Fruit fly (Drosophila melanogaster) whole organism, prepupa: ENCODE data around the gene png.
A peak's percentile ranks its signal among the peaks of the same experiment; 100 is the strongest.

Experiments
- Blimp-1 ChIP-seq: fragments of 200-800 bp; sonication (Bioruptor generic); optimal IDR thresholded peaks from 3 replicates; lab custom pipeline; 2017; ENCODE audit warnings: missing biosample characterization, missing genetic modification characterization, mild to moderate bottlenecking, moderate library complexity, missing genetic modification reagents
- CG10669 ChIP-seq: fragments of 200-800 bp; sonication (Bioruptor generic); optimal IDR thresholded peaks from 3 replicates; lab custom pipeline; 2018; ENCODE audit warnings: missing biosample characterization, mild to moderate bottlenecking, missing genetic modification characterization, moderate library complexity
- CG11294 ChIP-seq: fragments of 200-800 bp; sonication (Bioruptor generic); IDR thresholded peaks from 2 replicates; pipeline ENCODE4 v1.3.6; 2022; ENCODE audit warnings: missing biosample characterization, missing genetic modification characterization
- CG11762 ChIP-seq: fragments of 200-800 bp; sonication (Bioruptor generic); optimal IDR thresholded peaks from 3 replicates; lab custom pipeline; 2016; ENCODE audit warnings: missing biosample characterization, missing genetic modification characterization; ENCODE audit not compliant: insufficient read depth
- CG15336 ChIP-seq: fragments of 200-800 bp; sonication (Bioruptor generic); IDR thresholded peaks from 2 replicates; pipeline ENCODE4 v1.3.6; 2022; ENCODE audit warnings: missing biosample characterization, missing genetic modification characterization
- CG1621 ChIP-seq: fragments of 200-800 bp; sonication (Bioruptor generic); optimal IDR thresholded peaks from 3 replicates; lab custom pipeline; 2018; ENCODE audit warnings: missing biosample characterization, mild to moderate bottlenecking, missing genetic modification characterization
- CG16779 ChIP-seq: fragments of 200-800 bp; sonication (Bioruptor generic); optimal IDR thresholded peaks from 3 replicates; lab custom pipeline; 2017; ENCODE audit warnings: missing biosample characterization, mild to moderate bottlenecking, missing genetic modification characterization
- CG34406 ChIP-seq: fragments of 200-800 bp; sonication (Bioruptor generic); optimal IDR thresholded peaks from 3 replicates; lab custom pipeline; 2016; ENCODE audit warnings: missing biosample characterization, missing genetic modification characterization
- CG3919 ChIP-seq: fragments of 200-800 bp; sonication (Bioruptor generic); optimal IDR thresholded peaks from 3 replicates; lab custom pipeline; 2016; ENCODE audit warnings: missing biosample characterization, missing genetic modification characterization
- CG4318 ChIP-seq: fragments of 200-800 bp; sonication (Bioruptor generic); optimal IDR thresholded peaks from 3 replicates; lab custom pipeline; 2017; ENCODE audit warnings: missing biosample characterization, mild to moderate bottlenecking, missing genetic modification characterization
- CG6276 ChIP-seq: fragments of 200-800 bp; sonication (Bioruptor generic); optimal IDR thresholded peaks from 2 replicates; lab custom pipeline; 2017; ENCODE audit warnings: missing biosample characterization, mild to moderate bottlenecking, missing genetic modification characterization
- CG6792 ChIP-seq: fragments of 200-800 bp; sonication (Bioruptor generic); optimal IDR thresholded peaks from 3 replicates; lab custom pipeline; 2016; ENCODE audit warnings: missing biosample characterization, missing genetic modification characterization
- CG6854 ChIP-seq: fragments of 200-800 bp; sonication (Bioruptor generic); optimal IDR thresholded peaks from 2 replicates; lab custom pipeline; 2017; ENCODE audit warnings: missing biosample characterization, mild to moderate bottlenecking, missing genetic modification characterization
- CG7368 ChIP-seq: fragments of 200-800 bp; sonication (Bioruptor generic); optimal IDR thresholded peaks from 3 replicates; lab custom pipeline; 2016; ENCODE audit warnings: missing biosample characterization, missing genetic modification characterization
- CG8632 ChIP-seq: fragments of 200-800 bp; sonication (Bioruptor generic); optimal IDR thresholded peaks from 3 replicates; lab custom pipeline; 2016; ENCODE audit warnings: missing biosample characterization, missing genetic modification characterization
- CG9139 ChIP-seq: fragments of 200-800 bp; sonication (Bioruptor generic); optimal IDR thresholded peaks from 3 replicates; lab custom pipeline; 2017; ENCODE audit warnings: missing biosample characterization, mild to moderate bottlenecking, missing genetic modification characterization
- Eip75B ChIP-seq: fragments of 200-800 bp; sonication (Bioruptor generic); optimal IDR thresholded peaks from 3 replicates; lab custom pipeline; 2016; ENCODE audit warnings: missing biosample characterization, missing genetic modification characterization
- Eip78C ChIP-seq: fragments of 200-800 bp; sonication (Bioruptor generic); peaks from one replicate; lab custom pipeline; 2016; ENCODE audit warnings: missing biosample characterization, missing genetic modification characterization
- Eip93F ChIP-seq: fragments of 200-800 bp; sonication (Bioruptor generic); optimal IDR thresholded peaks from 2 replicates; lab custom pipeline; 2016; ENCODE audit warnings: missing biosample characterization, mild to moderate bottlenecking, missing genetic modification characterization
- Ets21C ChIP-seq: fragments of 200-800 bp; sonication (Bioruptor generic); optimal IDR thresholded peaks from 3 replicates; lab custom pipeline; 2016; ENCODE audit warnings: missing biosample characterization, missing genetic modification characterization
- Ets96B ChIP-seq: fragments of 200-800 bp; optimal IDR thresholded peaks from 2 replicates; lab custom pipeline; 2019; ENCODE audit warnings: missing biosample characterization, mild to moderate bottlenecking, missing genetic modification characterization, moderate library complexity
- Gug ChIP-seq: fragments of 200-800 bp; sonication (Bioruptor generic); IDR thresholded peaks from 2 replicates; pipeline ENCODE4 v1.3.6; 2022; ENCODE audit warnings: missing biosample characterization, missing genetic modification characterization
- Hr38 ChIP-seq: sonication (Bioruptor generic); optimal IDR thresholded peaks from 2 replicates; lab custom pipeline; 2016; ENCODE audit warnings: missing biosample characterization, missing genetic modification characterization
- Hr39 ChIP-seq: fragments of 200-800 bp; sonication (Bioruptor generic); optimal IDR thresholded peaks from 2 replicates; lab custom pipeline; 2016; ENCODE audit warnings: missing biosample characterization, missing genetic modification characterization
- OdsH ChIP-seq: fragments of 200-800 bp; sonication (Bioruptor generic); optimal IDR thresholded peaks from 3 replicates; lab custom pipeline; 2016; ENCODE audit warnings: missing biosample characterization, missing genetic modification characterization
- Smox ChIP-seq: fragments of 200-800 bp; sonication (Bioruptor generic); optimal IDR thresholded peaks from 3 replicates; lab custom pipeline; 2016; ENCODE audit warnings: missing biosample characterization, missing genetic modification characterization
- Sox102F ChIP-seq: fragments of 200-800 bp; sonication (Bioruptor generic); optimal IDR thresholded peaks from 2 replicates; lab custom pipeline; 2016; ENCODE audit warnings: missing biosample characterization, mild to moderate bottlenecking, missing genetic modification characterization
- Sox14 ChIP-seq: fragments of 200-800 bp; sonication (Bioruptor generic); optimal IDR thresholded peaks from 3 replicates; lab custom pipeline; 2016; ENCODE audit warnings: missing biosample characterization, missing genetic modification characterization
- Sox15 ChIP-seq: fragments of 200-800 bp; sonication (Bioruptor generic); optimal IDR thresholded peaks from 3 replicates; lab custom pipeline; 2016; ENCODE audit warnings: missing biosample characterization, missing genetic modification characterization
- achi ChIP-seq: fragments of 200-800 bp; sonication (Bioruptor generic); optimal IDR thresholded peaks from 3 replicates; lab custom pipeline; 2016; ENCODE audit warnings: missing biosample characterization, missing genetic modification characterization
- acj6 ChIP-seq: fragments of 200-800 bp; sonication (Bioruptor generic); optimal IDR thresholded peaks from 3 replicates; lab custom pipeline; 2016; ENCODE audit warnings: missing biosample characterization, missing genetic modification characterization
- dac ChIP-seq: fragments of 200-800 bp; sonication (Bioruptor generic); optimal IDR thresholded peaks from 2 replicates; lab custom pipeline; 2017; ENCODE audit warnings: missing biosample characterization, mild to moderate bottlenecking, missing genetic modification characterization
- dsx ChIP-seq: fragments of 200-800 bp; optimal IDR thresholded peaks from 3 replicates; lab custom pipeline; 2019; ENCODE audit warnings: missing biosample characterization, mild to moderate bottlenecking, missing genetic modification characterization, moderate library complexity; ENCODE audit not compliant: poor library complexity, severe bottlenecking
- eg ChIP-seq: fragments of 200-800 bp; sonication (Bioruptor generic); IDR thresholded peaks from 3 replicates; pipeline ENCODE4 v1.3.6; 2022; ENCODE audit warnings: missing biosample characterization, missing genetic modification characterization
- fd85E ChIP-seq: fragments of 200-800 bp; sonication (Bioruptor generic); optimal IDR thresholded peaks from 3 replicates; lab custom pipeline; 2016; ENCODE audit warnings: missing biosample characterization, missing genetic modification characterization
- fkh ChIP-seq: fragments of 200-800 bp; sonication (Bioruptor generic); optimal IDR thresholded peaks from 3 replicates; lab custom pipeline; 2017; ENCODE audit warnings: missing biosample characterization, mild to moderate bottlenecking, missing genetic modification characterization, moderate library complexity
- net ChIP-seq: fragments of 200-800 bp; sonication (Bioruptor generic); optimal IDR thresholded peaks from 3 replicates; lab custom pipeline; 2016; ENCODE audit warnings: missing biosample characterization, missing genetic modification characterization
- pdm3 ChIP-seq: fragments of 200-800 bp; sonication (Bioruptor generic); optimal IDR thresholded peaks from 3 replicates; lab custom pipeline; 2016; ENCODE audit warnings: missing biosample characterization, missing genetic modification characterization
- salr ChIP-seq, 2 experiments: fragments of 200-800 bp; sonication (Bioruptor generic); optimal IDR thresholded peaks; 3 replicates each; lab custom pipeline; 2016 to 2018; ENCODE audit warnings: missing biosample characterization in 2 of 2, missing genetic modification characterization in 2 of 2, mild to moderate bottlenecking in 1 of 2
- spab ChIP-seq: fragments of 200-800 bp; sonication (Bioruptor generic); optimal IDR thresholded peaks from 2 replicates; lab custom pipeline; 2017; ENCODE audit warnings: missing biosample characterization, mild to moderate bottlenecking, missing genetic modification characterization, missing genetic modification reagents
- ss ChIP-seq, 2 experiments: fragments of 200-800 bp; sonication (Bioruptor generic); optimal IDR thresholded peaks; 2 replicates in 1 of 2; 3 replicates in 1 of 2; lab custom pipeline; 2017 to 2018; ENCODE audit warnings: mild to moderate bottlenecking in 2 of 2, missing biosample characterization in 2 of 2, missing genetic modification characterization in 2 of 2, moderate library complexity in 1 of 2
- svp ChIP-seq: fragments of 200-800 bp; sonication (Bioruptor generic); peaks from one replicate; lab custom pipeline; 2016; ENCODE audit warnings: missing biosample characterization, missing genetic modification characterization

png gene

DNA sequence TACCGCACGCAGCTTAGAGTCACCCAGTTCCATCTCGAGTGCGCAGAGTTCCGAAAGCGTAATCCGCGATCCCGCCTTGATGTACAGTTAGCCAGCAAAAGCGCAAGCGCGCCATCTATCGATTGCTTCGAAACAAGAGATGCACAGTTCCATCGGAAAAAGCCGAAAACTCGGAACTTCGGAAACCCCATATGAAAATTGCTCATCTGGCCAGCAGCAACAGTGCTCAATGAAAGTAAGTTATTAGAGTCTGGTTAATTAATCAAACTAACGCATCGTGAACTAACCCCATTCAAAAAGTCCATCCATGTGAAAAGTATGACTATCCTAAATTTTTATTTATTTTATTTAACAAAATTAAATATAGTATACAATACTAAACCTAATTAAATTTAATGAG lies at the start of gene png:
Gene png, minus strand, starts transcription at position 101 of the 400 bp plus-strand sequence.
- no peak for TF ChIP-seq CG4318 (GFP tag; lab: Kevin White, UChicago)
- TF ChIP-seq ss (GFP tag; optimal IDR thresholded peaks at IDR 0.05; lab: Kevin White, UChicago): no peak
- TF ChIP-seq CG6854: no peak
- no peak for TF ChIP-seq acj6 (GFP tag; lab: Kevin White, UChicago)
- no peak for TF ChIP-seq Ets21C
- no peak for TF ChIP-seq Hr39
- no peak for TF ChIP-seq spab
- no peak for TF ChIP-seq Sox102F (GFP tag; lab: Kevin White, UChicago)
- no peak for TF ChIP-seq CG1621 (tag; lab: Kevin White, UChicago)
- no peak for TF ChIP-seq CG7368 (GFP tag; lab: Kevin White, UChicago)
- TF ChIP-seq CG34406 (GFP tag; lab: Kevin White, UChicago): no peak

DNA sequence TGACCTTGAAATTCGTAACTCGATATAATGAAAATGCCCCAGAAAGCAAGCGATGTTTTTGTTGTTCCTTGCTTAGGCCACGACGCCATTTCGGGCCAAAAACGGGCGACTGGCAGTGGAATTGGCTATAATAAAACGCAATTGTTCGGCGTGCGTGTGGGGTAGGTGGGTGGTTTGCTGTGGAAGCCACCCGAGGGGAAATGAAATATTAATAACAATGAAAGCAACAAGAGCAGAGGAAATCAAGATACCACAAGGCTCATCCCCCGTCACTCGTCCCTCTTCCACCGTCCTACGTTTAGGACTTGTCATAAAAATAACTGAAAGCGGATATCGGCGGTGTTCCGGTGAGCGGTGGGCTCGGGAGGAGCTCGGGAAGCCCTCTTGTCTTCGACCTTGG lies 48.4 kb upstream of the png start:
- TF ChIP-seq CG8632 (no peak), CG15336 (no peak), fkh (GFP tag; lab: Kevin White, UChicago) (no peak), CG3919 (GFP tag; lab: Kevin White, UChicago) (no peak), dsx (no peak), eg (no peak), svp (GFP tag; lab: Kevin White, UChicago) (no peak), CG1621 (tag; lab: Kevin White, UChicago) (no peak), net (GFP tag; lab: Kevin White, UChicago) (no peak), Blimp-1 (no peak), Hr38 (GFP tag; lab: Kevin White, UChicago) (no peak), CG6792 (GFP tag; lab: Kevin White, UChicago) (no peak), Sox15 (GFP tag; lab: Kevin White, UChicago) (no peak), Smox (GFP tag; lab: Kevin White, UChicago) (no peak), spab (no peak), Sox102F (GFP tag; lab: Kevin White, UChicago) (no peak), Eip75B (GFP tag; lab: Kevin White, UChicago) (no peak), Gug (GFP tag; lab: Robert Waterston, UW) (no peak), ss (GFP tag; optimal IDR thresholded peaks at IDR 0.05; lab: Kevin White, UChicago) (no peak), CG11294 (GFP tag; lab: Robert Waterston, UW) (no peak)

DNA sequence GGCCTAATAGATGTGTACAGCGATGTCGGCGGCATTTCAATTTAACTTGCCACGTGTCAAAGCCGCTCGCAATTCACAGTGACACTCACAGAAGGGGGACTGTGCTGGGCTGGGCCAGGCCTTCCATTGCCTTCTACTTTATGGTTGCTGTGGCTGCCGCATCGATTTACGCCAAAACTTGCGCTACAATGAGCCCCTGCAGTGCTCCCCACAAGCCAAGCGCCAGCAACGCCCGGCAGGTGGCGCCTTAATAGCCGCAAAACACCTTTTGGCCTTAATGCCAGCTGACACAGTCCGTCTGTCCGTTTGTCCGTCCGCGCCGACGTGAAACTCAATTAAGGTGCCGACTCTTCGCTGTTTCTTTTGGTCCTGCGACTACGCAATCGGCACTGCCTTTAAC lies 47.6 kb upstream of the png start:
- TF ChIP-seq eg: no peak
- no peak for TF ChIP-seq CG11762 (GFP tag; lab: Kevin White, UChicago)
- no peak for TF ChIP-seq dsx
- no peak for TF ChIP-seq dac (GFP tag; lab: Kevin White, UChicago)
- TF ChIP-seq Eip93F (GFP tag; lab: Kevin White, UChicago): no peak
- no peak for TF ChIP-seq Gug (GFP tag; lab: Robert Waterston, UW)
- TF ChIP-seq Ets96B (tag; lab: Kevin White, UChicago): no peak
- no peak for TF ChIP-seq net (GFP tag; lab: Kevin White, UChicago)
- no peak for TF ChIP-seq CG9139 (GFP tag; lab: Kevin White, UChicago)
- TF ChIP-seq svp (GFP tag; lab: Kevin White, UChicago): no peak

DNA sequence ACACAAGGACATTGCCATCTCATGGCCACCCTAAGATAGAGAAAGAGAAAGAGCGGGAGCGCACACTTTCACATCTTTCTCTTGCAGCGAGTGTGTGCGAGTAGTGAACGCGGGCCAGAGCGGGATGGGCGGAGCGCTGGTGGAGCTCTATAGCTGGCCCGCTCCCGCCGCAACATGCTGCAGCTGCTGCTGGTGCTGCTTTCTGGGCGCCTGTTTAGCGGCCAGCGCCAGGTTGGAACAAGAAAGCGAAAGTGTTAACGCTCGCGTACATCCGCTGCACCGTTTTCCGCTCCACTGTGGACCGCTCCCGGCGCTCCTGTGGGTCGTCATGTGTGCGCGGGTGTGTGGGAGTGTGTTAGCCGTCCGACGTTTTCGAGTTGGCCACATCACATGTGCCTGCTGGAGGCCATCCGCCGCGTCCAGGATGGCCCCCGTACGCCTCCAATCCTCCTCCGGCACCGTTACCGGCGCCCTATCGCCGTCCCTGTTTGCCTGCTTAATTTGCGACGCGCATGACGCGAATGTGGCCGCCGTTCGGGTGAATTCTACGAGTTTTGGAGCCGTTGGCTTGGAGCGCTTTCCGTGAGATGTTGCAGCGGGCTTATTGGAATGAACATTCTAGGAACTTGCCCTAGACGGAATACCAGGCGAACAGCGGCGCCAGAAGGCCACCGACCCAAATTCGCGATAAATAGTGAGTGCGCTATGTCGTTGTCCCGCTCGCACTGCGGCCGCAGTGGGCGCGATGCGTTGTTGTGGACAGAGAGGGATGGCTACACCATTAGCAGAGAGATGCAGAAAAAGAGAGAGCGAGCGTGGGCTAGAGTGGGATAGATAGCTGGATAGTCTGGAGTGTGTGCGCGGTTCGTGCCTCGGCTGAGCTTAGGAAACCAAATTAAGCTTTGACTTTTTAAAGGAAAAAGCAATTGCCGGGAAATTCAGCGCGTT lies 41.9 kb upstream of the png start:
- TF ChIP-seq Ets96B (tag; lab: Kevin White, UChicago) (no peak), OdsH (no peak), CG6276 (peak; percentile 13), CG8632 (no peak), Hr38 (GFP tag; lab: Kevin White, UChicago) (no peak), achi (peak; percentile 13), pdm3 (GFP tag; lab: Kevin White, UChicago) (no peak), acj6 (GFP tag; lab: Kevin White, UChicago) (no peak), Blimp-1 (peak; percentile 100), Sox14 (GFP tag; lab: Kevin White, UChicago) (peak; percentile 13), fd85E (GFP tag; lab: Kevin White, UChicago) (no peak), salr (GFP tag; optimal IDR thresholded peaks at IDR 0.05; lab: Kevin White, UChicago) (no peak), CG1621 (tag; lab: Kevin White, UChicago) (peak; percentile 52), CG16779 (no peak), svp (GFP tag; lab: Kevin White, UChicago) (peak; percentile 69), spab (no peak), Hr39 (no peak), Smox (GFP tag; lab: Kevin White, UChicago) (no peak), CG6854 (peak; percentile 100), CG11762 (GFP tag; lab: Kevin White, UChicago) (no peak), CG10669 (GFP tag; lab: Kevin White, UChicago) (no peak), Eip78C (GFP tag; lab: Kevin White, UChicago) (peak; percentile 72), CG7368 (GFP tag; lab: Kevin White, UChicago) (peak; percentile 25)
